Fruit fly (Drosophila melanogaster) S2 (cell line): ENCODE data around the gene sp3.

Experiments used
- CG8478 ChIP-seq: fragments of >200 bp; optimal IDR thresholded peaks from 2 replicates; lab custom pipeline; 2018
- CTCF ChIP-seq, 2 experiments: fragments of >200 bp; optimal IDR thresholded peaks; 2 replicates each; lab custom pipeline; 2018

dm6 chr3R:21566784-21567183, 46.1 kb downstream of the sp3 start:
- TF ChIP-seq CTCF (optimal IDR thresholded peaks at IDR 0.05; lab: Kevin White, UChicago), result no peak
- TF ChIP-seq CG8478 (lab: Kevin White, UChicago), result no peak
